Worm (Caenorhabditis elegans): Measurements from ENCODE around the gene F28G4.3.

DNA sequence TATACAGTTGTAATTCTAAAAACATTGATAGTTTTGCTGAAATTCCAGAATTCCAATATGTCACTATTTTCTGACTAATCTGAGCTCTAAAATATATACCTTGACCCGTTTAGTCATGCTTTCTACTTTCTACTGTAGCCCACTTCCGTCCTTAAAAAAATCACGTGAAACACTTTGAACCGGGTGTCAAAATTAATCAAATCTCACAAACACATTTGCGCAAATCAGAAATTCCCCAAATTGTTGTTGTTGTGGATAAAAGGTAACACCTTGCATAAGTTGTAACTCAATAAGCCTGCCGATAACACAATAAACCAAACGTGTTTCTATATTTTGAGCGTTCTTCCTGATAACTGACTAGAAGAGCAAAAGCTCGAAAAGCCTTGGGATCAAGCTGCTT is 19.7 kb upstream of the F28G4.3 start, which contains the start of gene srxa-7:
- TF ChIP-seq aly-2 (tag; optimal IDR thresholded peaks at IDR 0.05) = no peak
- TF ChIP-seq nhr-11 (tag; optimal IDR thresholded peaks at IDR 0.05) = no peak
- no peak for TF ChIP-seq nhr-28 (tag; optimal IDR thresholded peaks at IDR 0.05)
- no peak for TF ChIP-seq pha-4 (tag; optimal IDR thresholded peaks at IDR 0.05)
- TF ChIP-seq nhr-23 (tag; optimal IDR thresholded peaks at IDR 0.05) = no peak
- no peak for TF ChIP-seq hmg-11 (tag; optimal IDR thresholded peaks at IDR 0.05)
- TF ChIP-seq nhr-76 (tag; optimal IDR thresholded peaks at IDR 0.05) = no peak
- TF ChIP-seq ceh-28 (tag; optimal IDR thresholded peaks at IDR 0.05) = no peak
- no peak for TF ChIP-seq fos-1 (tag; optimal IDR thresholded peaks at IDR 0.05)

Data from whole organism, L3 larva.